Worm (Caenorhabditis elegans) whole organism, late embryonic: ENCODE measurements around the gene srxa-6.

ENCODE experiments used
- C08G9.2 ChIP-seq: sonication (generic microtip); optimal IDR thresholded peaks from 2 replicates; lab custom pipeline; 2016; ENCODE audit warnings: mild to moderate bottlenecking, missing genetic modification characterization, moderate library complexity, missing compliant biosample characterization
- C38D4.7 ChIP-seq: fragments of 200-800 bp; sonication (Bioruptor generic); optimal IDR thresholded peaks from 2 replicates; lab custom pipeline; 2018; ENCODE audit warnings: mild to moderate bottlenecking, missing genetic modification characterization, moderate library complexity, missing compliant biosample characterization
- K09A11.1 ChIP-seq: sonication (generic microtip); optimal IDR thresholded peaks from 2 replicates; lab custom pipeline; 2017; ENCODE audit warnings: antibody characterized with exemption, mild to moderate bottlenecking, missing genetic modification characterization, missing compliant biosample characterization; ENCODE audit not compliant: insufficient read depth
- T23F11.4 ChIP-seq: fragments of 200-800 bp; sonication (Bioruptor generic); optimal IDR thresholded peaks from 2 replicates; lab custom pipeline; 2018; ENCODE audit warnings: mild to moderate bottlenecking, missing genetic modification characterization, missing compliant biosample characterization
- Y22D7AL.16 ChIP-seq: sonication (generic microtip); optimal IDR thresholded peaks from 2 replicates; lab custom pipeline; 2016; ENCODE audit warnings: missing genetic modification characterization, missing compliant biosample characterization
- ceh-18 ChIP-seq: sonication (generic microtip); optimal IDR thresholded peaks from 2 replicates; lab custom pipeline; 2016; ENCODE audit warnings: missing genetic modification characterization, missing compliant biosample characterization
- ceh-2 ChIP-seq: sonication (generic microtip); optimal IDR thresholded peaks from 2 replicates; lab custom pipeline; 2016; ENCODE audit warnings: missing genotype, missing genetic modification characterization, missing compliant biosample characterization
- ceh-22 ChIP-seq: sonication (generic microtip); optimal IDR thresholded peaks from 2 replicates; lab custom pipeline; 2017; ENCODE audit warnings: missing biosample characterization, missing genetic modification characterization
- ceh-24 ChIP-seq: sonication (generic microtip); optimal IDR thresholded peaks from 2 replicates; lab custom pipeline; 2016; ENCODE audit warnings: mild to moderate bottlenecking, missing genetic modification characterization, missing compliant biosample characterization
- ceh-31 ChIP-seq: sonication (generic microtip); optimal IDR thresholded peaks from 2 replicates; lab custom pipeline; 2016; ENCODE audit warnings: missing genetic modification characterization, missing compliant biosample characterization
- ceh-45 ChIP-seq: fragments of 200-800 bp; sonication (Bioruptor generic); IDR thresholded peaks from 2 replicates; pipeline ENCODE4 v1.3.6; 2022; ENCODE audit warnings: missing genetic modification reagents, missing genetic modification characterization, missing compliant biosample characterization
- ceh-6 ChIP-seq: fragments of 200-800 bp; sonication (Bioruptor generic); optimal IDR thresholded peaks from 2 replicates; lab custom pipeline; 2018; ENCODE audit warnings: mild to moderate bottlenecking, missing genetic modification characterization, missing compliant biosample characterization
- ceh-9 ChIP-seq: sonication (generic microtip); optimal IDR thresholded peaks from 2 replicates; lab custom pipeline; 2016; ENCODE audit warnings: mild to moderate bottlenecking, missing genetic modification characterization, inconsistent platforms, missing compliant biosample characterization
- che-1 ChIP-seq: sonication (generic microtip); optimal IDR thresholded peaks from 2 replicates; lab custom pipeline; 2016; ENCODE audit warnings: mild to moderate bottlenecking, missing genetic modification characterization, missing compliant biosample characterization
- dmd-4 ChIP-seq: sonication (generic microtip); optimal IDR thresholded peaks from 2 replicates; lab custom pipeline; 2016; ENCODE audit warnings: borderline replicate concordance, missing genetic modification characterization, missing compliant biosample characterization
- dve-1 ChIP-seq: sonication (generic microtip); optimal IDR thresholded peaks from 2 replicates; lab custom pipeline; 2017; ENCODE audit warnings: antibody characterized with exemption, mild to moderate bottlenecking, missing genetic modification characterization, missing compliant biosample characterization
- elt-4 ChIP-seq: sonication (generic microtip); optimal IDR thresholded peaks from 2 replicates; lab custom pipeline; 2016; ENCODE audit warnings: missing genetic modification characterization, missing compliant biosample characterization
- ets-4 ChIP-seq: sonication (generic microtip); optimal IDR thresholded peaks from 2 replicates; lab custom pipeline; 2016; ENCODE audit warnings: missing genetic modification characterization, missing compliant biosample characterization
- fkh-10 ChIP-seq: fragments of 150-350 bp; optimal IDR thresholded peaks from 2 replicates; lab custom pipeline; 2014; ENCODE audit warnings: missing biosample characterization, missing genetic modification reagents, missing genetic modification characterization
- fkh-6 ChIP-seq: sonication (generic microtip); optimal IDR thresholded peaks from 2 replicates; lab custom pipeline; 2016; ENCODE audit warnings: missing genetic modification characterization, missing compliant biosample characterization
- gmeb-2 ChIP-seq: sonication (generic microtip); optimal IDR thresholded peaks from 2 replicates; lab custom pipeline; 2016; ENCODE audit warnings: missing genetic modification characterization, inconsistent platforms, missing compliant biosample characterization
- hlh-15 ChIP-seq: sonication (generic microtip); optimal IDR thresholded peaks from 2 replicates; lab custom pipeline; 2016; ENCODE audit warnings: missing genetic modification characterization, missing compliant biosample characterization
- hlh-30 ChIP-seq: sonication (generic microtip); optimal IDR thresholded peaks from 2 replicates; lab custom pipeline; 2017; ENCODE audit warnings: antibody characterized with exemption, missing genetic modification characterization, missing compliant biosample characterization; ENCODE audit not compliant: insufficient read depth
- lim-6 ChIP-seq: sonication (generic microtip); optimal IDR thresholded peaks from 2 replicates; lab custom pipeline; 2016; ENCODE audit warnings: missing genetic modification characterization, missing compliant biosample characterization
- nfya-1 ChIP-seq: sonication (generic microtip); optimal IDR thresholded peaks from 2 replicates; lab custom pipeline; 2017; ENCODE audit warnings: missing genetic modification characterization, mild to moderate bottlenecking, missing compliant biosample characterization, antibody characterized with exemption, moderate library complexity
- odd-2 ChIP-seq: sonication (generic microtip); optimal IDR thresholded peaks from 2 replicates; lab custom pipeline; 2017; ENCODE audit warnings: antibody characterized with exemption, mild to moderate bottlenecking, missing genetic modification characterization, missing compliant biosample characterization
- pat-9 ChIP-seq: fragments of 200-800 bp; sonication (Bioruptor generic); optimal IDR thresholded peaks from 2 replicates; lab custom pipeline; 2018; ENCODE audit warnings: mild to moderate bottlenecking, missing genetic modification characterization, moderate library complexity, missing compliant biosample characterization
- pros-1 ChIP-seq: fragments of 150-350 bp; optimal IDR thresholded peaks from 2 replicates; lab custom pipeline; 2014; ENCODE audit warnings: missing biosample characterization, missing genetic modification reagents, missing genetic modification characterization
- ref-2 ChIP-seq: sonication (generic microtip); optimal IDR thresholded peaks from 2 replicates; lab custom pipeline; 2016; ENCODE audit warnings: missing genetic modification characterization, missing compliant biosample characterization
- sdc-2 ChIP-seq: sonication (generic microtip); optimal IDR thresholded peaks from 2 replicates; lab custom pipeline; 2016; ENCODE audit warnings: missing genotype, missing genetic modification characterization, missing compliant biosample characterization
- syd-9 ChIP-seq: sonication (generic microtip); optimal IDR thresholded peaks from 2 replicates; lab custom pipeline; 2016; ENCODE audit warnings: mild to moderate bottlenecking, missing genetic modification characterization, moderate library complexity, missing compliant biosample characterization
- tbx-2 ChIP-seq: sonication (generic microtip); optimal IDR thresholded peaks from 2 replicates; lab custom pipeline; 2016; ENCODE audit warnings: missing genetic modification characterization, missing compliant biosample characterization
- tbx-7 ChIP-seq: sonication (generic microtip); optimal IDR thresholded peaks from 2 replicates; lab custom pipeline; 2016; ENCODE audit warnings: missing genotype, missing genetic modification characterization, missing compliant biosample characterization
- ttx-3 ChIP-seq: sonication (generic microtip); optimal IDR thresholded peaks from 2 replicates; lab custom pipeline; 2016; ENCODE audit warnings: missing genetic modification reagents, missing genetic modification characterization, missing compliant biosample characterization
- unc-42 ChIP-seq: sonication (generic microtip); optimal IDR thresholded peaks from 2 replicates; lab custom pipeline; 2016; ENCODE audit warnings: missing genotype, missing genetic modification characterization, missing compliant biosample characterization
- unc-55 ChIP-seq: sonication (generic microtip); optimal IDR thresholded peaks from 2 replicates; lab custom pipeline; 2017; ENCODE audit warnings: missing biosample characterization, missing genetic modification reagents, missing genetic modification characterization
- zip-5 ChIP-seq: sonication (generic microtip); optimal IDR thresholded peaks from 2 replicates; lab custom pipeline; 2016; ENCODE audit warnings: missing genetic modification characterization, missing compliant biosample characterization
- ztf-16 ChIP-seq: sonication (generic microtip); optimal IDR thresholded peaks from 2 replicates; lab custom pipeline; 2017; ENCODE audit warnings: missing genetic modification characterization, missing compliant biosample characterization

Gene srxa-6

DNA sequence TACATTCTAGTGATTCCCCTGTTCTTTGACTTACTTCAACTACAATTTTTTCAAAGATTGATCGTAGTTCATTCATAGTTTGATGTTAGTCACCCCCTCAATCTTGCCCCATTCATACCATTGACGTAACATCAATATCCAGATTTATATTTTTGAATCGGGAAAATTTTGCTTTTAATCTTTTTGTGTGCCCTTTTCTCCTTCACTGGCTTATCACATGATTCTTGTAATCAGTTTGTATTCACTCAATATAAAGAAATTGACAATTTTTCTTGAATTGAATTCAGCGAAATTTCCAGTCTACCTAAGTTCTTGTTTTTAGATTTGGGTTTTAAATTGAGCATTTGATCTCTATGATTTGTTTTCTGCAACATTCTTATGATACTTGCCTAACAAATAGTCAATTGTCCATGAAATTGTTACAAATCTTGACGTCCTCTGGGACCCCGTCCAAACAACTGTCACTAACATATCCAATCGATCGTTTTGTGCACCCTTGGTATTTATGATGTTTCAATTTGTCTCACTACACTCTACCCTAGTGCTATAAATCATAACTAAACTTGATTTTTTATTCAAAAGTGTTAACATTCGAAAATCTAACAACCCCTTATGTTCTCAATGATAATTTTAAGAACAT, 45.1 kb downstream of the srxa-6 start:
- peak; percentile 70 for TF ChIP-seq unc-55 (GFP tag; lab: Kevin White, UChicago)
- no peak for TF ChIP-seq ref-2
- no peak for TF ChIP-seq lim-6

DNA sequence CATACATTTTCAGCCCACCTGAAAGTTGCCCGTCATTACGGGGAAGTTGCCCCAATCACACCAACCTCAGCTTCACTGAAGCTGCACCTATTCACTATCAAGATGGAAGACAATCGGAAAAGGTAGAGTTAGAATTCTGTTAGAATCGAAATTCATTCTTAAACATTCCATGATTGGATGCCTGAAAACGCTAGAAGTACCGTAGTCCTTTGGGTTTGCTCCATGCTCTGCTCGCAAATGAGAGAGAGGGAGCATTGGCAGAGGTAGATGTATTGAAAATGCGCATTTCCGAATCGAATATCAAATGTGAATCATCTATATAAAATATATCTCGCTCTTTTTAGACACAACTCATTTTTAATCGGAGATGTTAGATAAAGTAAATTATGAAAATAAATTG, 45.6 kb downstream of the srxa-6 start, which contains the start of gene hif-1:
Gene hif-1, plus strand, starts transcription at position 8 of the 400 bp plus-strand sequence.
- no peak for TF ChIP-seq ceh-45
- no peak for TF ChIP-seq zip-5 (tag; lab: Kevin White, UChicago)
- TF ChIP-seq dmd-4 (tag; lab: Kevin White, UChicago): no peak

DNA sequence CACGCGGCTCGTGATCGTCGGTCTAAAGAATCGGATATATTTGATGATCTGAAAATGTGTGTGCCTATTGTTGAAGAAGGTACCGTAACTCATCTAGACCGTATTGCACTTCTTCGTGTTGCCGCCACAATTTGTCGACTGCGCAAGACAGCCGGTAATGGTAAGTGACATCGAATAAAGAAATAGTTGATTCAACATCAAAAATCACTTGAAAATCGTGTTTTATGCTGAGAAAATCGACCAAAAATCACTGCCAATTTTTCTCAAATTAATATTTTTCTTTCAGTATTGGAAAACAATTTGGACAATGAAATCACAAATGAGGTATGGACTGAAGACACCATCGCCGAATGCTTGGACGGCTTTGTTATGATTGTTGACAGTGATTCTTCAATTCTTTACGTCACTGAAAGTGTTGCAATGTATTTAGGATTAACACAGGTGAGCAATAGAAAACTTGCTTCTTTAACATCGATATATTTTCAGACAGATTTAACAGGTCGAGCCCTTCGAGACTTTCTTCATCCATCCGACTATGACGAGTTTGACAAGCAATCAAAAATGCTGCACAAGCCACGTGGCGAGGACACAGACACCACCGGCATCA, 46.7 kb downstream of the srxa-6 start:
- TF ChIP-seq elt-4 (tag; lab: Kevin White, UChicago): no peak
- TF ChIP-seq C38D4.7 (GFP tag; lab: Kevin White, UChicago): no peak
- no peak for TF ChIP-seq fkh-10 (GFP tag; lab: Kevin White, UChicago)

DNA sequence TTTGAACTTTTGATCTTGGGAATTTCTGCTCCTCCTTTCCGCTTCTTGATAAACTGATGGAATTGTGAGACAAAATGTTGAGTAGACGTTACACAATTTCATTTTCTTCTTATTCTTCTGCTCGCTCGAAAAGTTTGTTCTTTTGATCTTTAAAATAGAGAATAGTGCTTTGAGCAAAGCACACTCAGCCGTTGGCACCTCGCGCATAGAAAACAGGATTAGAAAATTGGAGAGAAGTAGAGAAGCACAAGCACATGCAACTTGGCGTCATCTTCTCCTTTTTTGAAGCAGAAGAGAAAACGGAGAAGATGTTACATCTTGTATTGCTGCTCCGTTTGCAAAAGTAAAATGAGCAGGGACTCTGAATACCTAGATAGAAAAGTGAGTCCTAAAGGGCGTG, 47.4 kb downstream of the srxa-6 start:
- TF ChIP-seq tbx-2 (tag; lab: Kevin White, UChicago) (peak; percentile 2), pros-1 (tag; lab: Kevin White, UChicago) (no peak), hlh-15 (tag; lab: Kevin White, UChicago) (no peak), T23F11.4 (GFP tag; lab: Kevin White, UChicago) (no peak), unc-42 (tag; lab: Kevin White, UChicago) (peak; percentile 99), syd-9 (tag; lab: Kevin White, UChicago) (no peak), sdc-2 (tag; lab: Kevin White, UChicago) (no peak), K09A11.1 (tag; lab: Kevin White, UChicago) (peak; percentile 21), nfya-1 (tag; lab: Kevin White, UChicago) (peak; percentile 48), ceh-24 (tag; lab: Kevin White, UChicago) (no peak), ceh-18 (tag; lab: Kevin White, UChicago) (peak; percentile 20), ceh-31 (tag; lab: Kevin White, UChicago) (peak; percentile 53), Y22D7AL.16 (tag; lab: Kevin White, UChicago) (no peak), odd-2 (tag; lab: Kevin White, UChicago) (no peak), che-1 (tag; lab: Kevin White, UChicago) (no peak)

DNA sequence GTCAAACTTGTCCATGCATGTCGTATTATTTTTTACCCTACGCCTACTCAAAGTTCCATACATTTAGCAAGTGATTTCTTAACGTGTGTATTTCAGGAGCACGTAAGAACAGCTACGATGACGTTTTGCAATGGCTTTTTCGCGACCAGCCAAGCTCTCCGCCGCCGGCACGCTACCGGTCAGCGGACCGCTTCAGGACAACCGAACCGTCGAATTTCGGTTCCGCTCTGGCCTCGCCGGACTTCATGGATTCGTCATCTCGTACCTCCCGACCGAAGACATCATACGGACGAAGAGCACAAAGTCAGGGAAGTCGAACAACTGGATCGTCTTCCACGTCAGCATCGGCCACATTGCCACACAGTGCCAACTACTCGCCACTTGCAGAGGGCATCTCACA, 48.9 kb downstream of the srxa-6 start:
- TF ChIP-seq hlh-30 (tag; lab: Kevin White, UChicago) (no peak), pat-9 (no peak), ttx-3 (tag; lab: Kevin White, UChicago) (no peak), ztf-16 (tag; lab: Kevin White, UChicago) (no peak)
- TF ChIP-seq, all 69 proteins: peak for 0

DNA sequence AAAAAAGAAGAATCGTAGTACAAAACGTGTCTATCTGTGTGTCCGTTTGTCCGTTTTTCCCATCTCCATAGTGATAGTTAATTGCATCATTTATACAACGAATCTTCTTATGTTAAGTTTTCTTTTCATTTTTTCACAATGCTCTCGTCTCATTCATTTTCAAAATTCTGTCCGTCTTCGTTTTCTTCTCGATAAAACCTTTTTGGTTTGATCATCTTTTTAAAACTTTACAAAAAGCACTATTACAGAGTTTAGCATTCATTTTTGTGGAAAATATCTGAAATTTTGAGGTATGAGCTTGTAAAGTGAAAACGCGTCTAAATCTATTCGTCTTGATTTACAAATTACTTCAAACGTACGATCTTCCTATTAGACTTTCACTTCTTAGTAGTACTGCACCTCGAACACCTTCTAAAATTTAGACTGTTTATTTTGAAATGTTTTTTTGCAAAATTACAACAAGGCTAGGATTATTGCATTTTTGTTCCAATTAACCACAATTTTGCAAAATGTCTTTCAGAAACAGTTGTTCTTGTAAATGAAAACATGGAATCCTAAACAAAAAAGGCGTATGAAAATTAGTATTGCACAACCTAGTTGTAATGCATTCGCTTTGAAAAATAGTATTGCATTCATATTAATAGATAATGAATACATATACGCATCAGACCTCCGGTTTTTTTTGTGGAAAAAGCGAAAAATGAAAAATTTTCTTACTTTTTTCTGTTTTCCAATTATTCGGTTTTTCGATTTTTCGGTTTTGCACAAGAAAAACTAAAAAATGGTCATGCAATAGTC, 50.5 kb downstream of the srxa-6 start:
- TF ChIP-seq ets-4 (no peak), ttx-3 (tag; lab: Kevin White, UChicago) (no peak), tbx-7 (tag; lab: Kevin White, UChicago) (no peak), Y22D7AL.16 (tag; lab: Kevin White, UChicago) (no peak), ceh-22 (no peak), zip-5 (tag; lab: Kevin White, UChicago) (no peak), dve-1 (no peak), ceh-2 (tag; lab: Kevin White, UChicago) (no peak), ceh-45 (no peak), C08G9.2 (tag; lab: Kevin White, UChicago) (no peak), gmeb-2 (tag; lab: Kevin White, UChicago) (no peak), syd-9 (tag; lab: Kevin White, UChicago) (no peak), ceh-9 (tag; lab: Kevin White, UChicago) (no peak), ceh-6 (GFP tag; lab: Kevin White, UChicago) (no peak), fkh-6 (tag; lab: Kevin White, UChicago) (no peak), pat-9 (no peak)
